Worm (Caenorhabditis elegans): Measurements from ENCODE around the gene C28H8.8.
A peak's percentile ranks its signal among the peaks of the same experiment; 100 is the strongest.

The C28H8.8 gene

DNA sequence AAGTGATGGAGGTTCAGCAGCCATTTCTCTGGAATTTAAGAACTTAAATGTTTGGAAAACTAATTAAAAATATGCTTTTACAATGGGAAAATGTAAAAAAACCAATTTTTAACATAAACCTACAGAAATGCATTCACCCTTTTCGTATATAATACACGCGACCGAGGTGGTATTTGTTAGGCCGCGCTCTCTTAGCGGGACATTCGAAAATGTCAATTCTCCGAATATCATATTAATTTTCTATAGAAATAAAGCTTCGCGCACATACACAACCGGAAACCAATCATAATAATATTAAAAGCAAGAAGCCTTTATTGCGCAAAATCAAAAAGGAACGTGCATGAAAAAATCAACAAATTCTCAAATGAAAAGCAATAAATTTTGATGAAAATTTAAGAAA, 35.3 kb downstream of the C28H8.8 start, which contains the start of gene ddx-23 (continued):
- TF ChIP-seq ztf-11 (tag; optimal IDR thresholded peaks at IDR 0.05) (peak in 1 of 2 experiments; percentile 46), xbp-1 (tag; optimal IDR thresholded peaks at IDR 0.05) (peak; percentile 16), ama-1 (optimal IDR thresholded peaks at IDR 0.05) (peak; percentile 75), lsy-2 (tag; optimal IDR thresholded peaks at IDR 0.05) (peak in 1 of 2 experiments; percentile 17), lir-3 (tag; optimal IDR thresholded peaks at IDR 0.05; ENCODE audit: poor library complexity) (peak; percentile 1), swsn-7 (tag; optimal IDR thresholded peaks at IDR 0.05) (peak; percentile 12), dsc-1 (tag; optimal IDR thresholded peaks at IDR 0.05) (peak; percentile 11), elt-2 (tag; optimal IDR thresholded peaks at IDR 0.05) (peak; percentile 19), mab-9 (GFP tag; IDR thresholded peaks at IDR 0.05) (0 out of 2 replicates have a peak, but pooled peaks have one; percentile 6), pax-3 (tag; optimal IDR thresholded peaks at IDR 0.05) (no peak)

- TF ChIP-seq nhr-47 (tag; optimal IDR thresholded peaks at IDR 0.05) (peak; percentile 11), sox-4 (tag; optimal IDR thresholded peaks at IDR 0.05) (no peak), ets-5 (GFP tag; IDR thresholded peaks at IDR 0.05) (no peak), nhr-71 (tag; optimal IDR thresholded peaks at IDR 0.05) (peak; percentile 20), sup-37 (GFP tag; optimal IDR thresholded peaks at IDR 0.05) (no peak), swsn-7 (tag; optimal IDR thresholded peaks at IDR 0.05) (no peak), tlp-1 (tag; optimal IDR thresholded peaks at IDR 0.05) (no peak), fkh-10 (GFP tag; optimal IDR thresholded peaks at IDR 0.05) (peak; percentile 78), nhr-76 (tag; optimal IDR thresholded peaks at IDR 0.05) (no peak), nhr-19 (GFP tag; conservative IDR thresholded peaks at IDR 0.05) (no peak), mdl-1 (tag; optimal IDR thresholded peaks at IDR 0.05) (no peak), nhr-20 (tag; optimal IDR thresholded peaks at IDR 0.05) (no peak), aha-1 (tag; optimal IDR thresholded peaks at IDR 0.05) (no peak), nhr-28 (tag; optimal IDR thresholded peaks at IDR 0.05) (no peak), vab-15 (tag; optimal IDR thresholded peaks at IDR 0.05) (no peak), efl-1 (optimal IDR thresholded peaks at IDR 0.05) (no peak), efl-1 (GFP tag; optimal IDR thresholded peaks at IDR 0.05 in 1 of 2) (peak in 1 of 2 experiments; percentile 27), lin-14 (GFP tag; optimal IDR thresholded peaks at IDR 0.05) (peak; percentile 77), irx-1 (tag; optimal IDR thresholded peaks at IDR 0.05) (no peak), ceh-82 (tag; optimal IDR thresholded peaks at IDR 0.05) (peak in 1 of 3 experiments; percentile 38), lir-3 (tag; optimal IDR thresholded peaks at IDR 0.05; ENCODE audit: poor library complexity) (no peak), ceh-8 (GFP tag; optimal IDR thresholded peaks at IDR 0.05) (no peak), lsy-2 (tag; optimal IDR thresholded peaks at IDR 0.05) (peak in 1 of 2 experiments; percentile 5)
Measured at ce11 chrIII:5846412-5846811, 42.2 kb downstream of the C28H8.8 start.

- TF ChIP-seq elt-2 (tag; optimal IDR thresholded peaks at IDR 0.05) (no peak), lin-35 (GFP tag; optimal IDR thresholded peaks at IDR 0.05) (peak in 1 of 2 experiments; percentile 56), elt-3 (tag; optimal IDR thresholded peaks at IDR 0.05) (no peak), unc-130 (tag; optimal IDR thresholded peaks at IDR 0.05) (peak; percentile 42), dpl-1 (GFP tag; optimal IDR thresholded peaks at IDR 0.05) (peak; percentile 6 to 33 (median 17)), mef-2 (tag; optimal IDR thresholded peaks at IDR 0.05) (no peak), hlh-4 (tag; optimal IDR thresholded peaks at IDR 0.05) (no peak), isw-1 (GFP tag; IDR thresholded peaks at IDR 0.05) (peak; percentile 51), nhr-47 (tag; optimal IDR thresholded peaks at IDR 0.05) (peak; percentile 81), rnt-1 (tag; optimal IDR thresholded peaks at IDR 0.05) (peak; percentile 47), aha-1 (tag; optimal IDR thresholded peaks at IDR 0.05) (no peak), fkh-4 (tag; optimal IDR thresholded peaks at IDR 0.05; ENCODE audit: borderline replicate concordance) (no peak), vab-15 (tag; optimal IDR thresholded peaks at IDR 0.05) (no peak), pag-3 (tag; optimal IDR thresholded peaks at IDR 0.05; ENCODE audit: borderline replicate concordance, insufficient read depth) (peak; percentile 29), aly-2 (tag; optimal IDR thresholded peaks at IDR 0.05) (no peak), hlh-17 (GFP tag; optimal IDR thresholded peaks at IDR 0.05; ENCODE audit: borderline replicate concordance) (no peak), grh-1 (GFP tag; IDR thresholded peaks at IDR 0.05) (no peak), lin-14 (GFP tag; optimal IDR thresholded peaks at IDR 0.05) (peak; percentile 96), nhr-12 (tag; optimal IDR thresholded peaks at IDR 0.05) (no peak), jun-1 (tag; optimal IDR thresholded peaks at IDR 0.05) (peak; percentile 4), ets-5 (GFP tag; IDR thresholded peaks at IDR 0.05) (no peak), C34B4.2 (tag; optimal IDR thresholded peaks at IDR 0.05) (no peak), unc-98 (GFP tag; IDR thresholded peaks at IDR 0.05) (no peak), mdl-1 (tag; optimal IDR thresholded peaks at IDR 0.05) (peak; percentile 66 to 80), nhr-11 (tag; optimal IDR thresholded peaks at IDR 0.05) (peak; percentile 3), nhr-237 (tag; optimal IDR thresholded peaks at IDR 0.05) (no peak)
Measured at ce11 chrIII:5845483-5845882, 43.1 kb downstream of the C28H8.8 start.
